Worm (Caenorhabditis elegans): ENCODE measurements around the gene math-19.

DNA sequence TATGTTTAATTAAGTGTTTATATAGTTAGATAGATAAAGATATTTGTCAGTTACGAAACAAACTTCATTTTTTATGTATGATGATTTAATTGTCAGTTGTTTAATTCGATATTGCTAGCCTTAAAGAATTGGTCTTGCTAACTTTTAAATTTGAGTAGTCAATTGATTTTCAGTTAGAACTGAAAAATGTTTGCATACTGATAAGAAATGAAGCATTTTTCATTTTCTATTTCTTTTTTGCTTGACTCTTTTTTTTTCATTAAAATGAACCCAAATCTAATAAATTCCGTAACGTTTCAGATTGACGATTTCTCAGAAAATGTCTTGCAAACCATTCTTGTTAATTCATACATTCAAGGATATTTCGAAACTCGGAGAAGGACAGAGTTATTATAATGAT lies 2.4 kb upstream of the math-19 start, which contains the start of gene math-20:
- TF ChIP-seq ref-1 (GFP tag; conservative IDR thresholded peaks at IDR 0.05) (no peak), ztf-23 (GFP tag; IDR thresholded peaks at IDR 0.05) (no peak), ztf-29 (GFP tag; IDR thresholded peaks at IDR 0.05) (no peak), tab-1 (GFP tag; IDR thresholded peaks at IDR 0.05) (no peak), flt-1 (GFP tag; IDR thresholded peaks at IDR 0.05) (no peak)

Data from whole organism, midembryonic.